Worm (Caenorhabditis elegans): Measurements from ENCODE around the gene wrt-4.

wrt-4 gene

DNA sequence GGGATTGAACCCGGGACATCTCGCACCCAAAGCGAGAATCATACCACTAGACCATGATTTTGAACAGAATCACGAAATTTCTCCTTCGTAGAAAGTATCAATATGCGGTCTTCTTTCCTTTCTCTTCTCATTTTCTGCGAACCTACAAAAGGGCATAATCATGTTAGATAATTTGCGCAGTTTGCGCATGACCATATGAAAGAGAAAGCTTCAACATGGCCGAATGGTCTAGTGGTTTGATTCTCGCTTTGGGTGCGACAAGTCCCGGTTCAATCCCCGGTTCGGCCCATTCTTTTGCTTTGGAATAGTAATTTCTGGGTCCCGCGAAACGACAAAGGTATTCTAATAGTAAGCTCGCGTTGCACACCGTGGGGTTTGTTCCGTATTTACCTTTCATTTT is 9.3 kb downstream of the wrt-4 start:
- no peak for TF ChIP-seq ama-1 (optimal IDR thresholded peaks at IDR 0.05)
- no peak for TF ChIP-seq ama-1 (GFP tag; optimal IDR thresholded peaks at IDR 0.05)
- peak; percentile 60 for TF ChIP-seq B0261.1 (tag; optimal IDR thresholded peaks at IDR 0.05)
- no peak for TF ChIP-seq die-1 (tag; optimal IDR thresholded peaks at IDR 0.05)
- peak; percentile 9 for TF ChIP-seq lin-40 (tag; optimal IDR thresholded peaks at IDR 0.05)
- TF ChIP-seq attf-6 (GFP tag; IDR thresholded peaks at IDR 0.05) = peak; percentile 41
- peak; percentile 14 for TF ChIP-seq ztf-26 (tag; optimal IDR thresholded peaks at IDR 0.05)
- TF ChIP-seq D2030.7 (GFP tag; IDR thresholded peaks at IDR 0.05) = peak; percentile 36; the same call in 1 of the 2 replicates
- TF ChIP-seq Y79H2A.3 (GFP tag; conservative IDR thresholded peaks at IDR 0.05) = no peak
- peak; percentile 80 for TF ChIP-seq tbp1 (GFP tag; optimal IDR thresholded peaks at IDR 0.05)
- TF ChIP-seq Y56A3A.18 (GFP tag; IDR thresholded peaks at IDR 0.05) = 0 out of 2 replicates have a peak, but pooled peaks have one; percentile 40
- TF ChIP-seq F55B11.4 (tag; optimal IDR thresholded peaks at IDR 0.05; ENCODE audit: borderline replicate concordance, insufficient read depth) = no peak
- TF ChIP-seq snpc-4 (GFP tag; optimal IDR thresholded peaks at IDR 0.05) = no peak
- peak in 2 of 4 experiments; percentile 11 to 54 for TF ChIP-seq snpc-4 (tag; optimal IDR thresholded peaks at IDR 0.05)
- TF ChIP-seq let-526 (GFP tag; IDR thresholded peaks at IDR 0.05) = no peak
- TF ChIP-seq attf-5 (GFP tag; optimal IDR thresholded peaks at IDR 0.05) = no peak
- 0 out of 2 replicates have a peak, but pooled peaks have one; percentile 17 for TF ChIP-seq mcd-1 (GFP tag; IDR thresholded peaks at IDR 0.05)
- TF ChIP-seq Y95B8A.8 (GFP tag; IDR thresholded peaks at IDR 0.05) = no peak
- TF ChIP-seq nfyb-1 (GFP tag; IDR thresholded peaks at IDR 0.05) = peak; percentile 72
- peak; percentile 56 for TF ChIP-seq ZK185.1 (tag; optimal IDR thresholded peaks at IDR 0.05; ENCODE audit: poor library complexity, severe bottlenecking)
- no peak for TF ChIP-seq cebp-2 (GFP tag; IDR thresholded peaks at IDR 0.05)
- no peak for TF ChIP-seq pbrm-1 (GFP tag; IDR thresholded peaks at IDR 0.05)
- TF ChIP-seq nhr-90 (tag; optimal IDR thresholded peaks at IDR 0.05) = no peak
- no peak for TF ChIP-seq somi-1 (GFP tag; optimal IDR thresholded peaks at IDR 0.05)
- no peak for TF ChIP-seq F57C9.4 (tag; optimal IDR thresholded peaks at IDR 0.05)
- TF ChIP-seq rpc-1 (optimal IDR thresholded peaks at IDR 0.05) = peak; percentile 61
- TF ChIP-seq rpc-1 (tag; optimal IDR thresholded peaks at IDR 0.05) = peak; percentile 69
- TF ChIP-seq snpc-1.3 (tag; optimal IDR thresholded peaks at IDR 0.05; ENCODE audit: insufficient read depth) = no peak
- TF ChIP-seq ceh-100 (GFP tag; IDR thresholded peaks at IDR 0.05) = 0 out of 2 replicates have a peak, but pooled peaks have one; percentile 10
- no peak for TF ChIP-seq mxl-1 (tag; optimal IDR thresholded peaks at IDR 0.05)
- TF ChIP-seq hmg-1.2 (GFP tag; IDR thresholded peaks at IDR 0.05) = peak; percentile 36
- TF ChIP-seq dpl-1 (GFP tag; optimal IDR thresholded peaks at IDR 0.05) = no peak
- TF ChIP-seq him-1 (tag; optimal IDR thresholded peaks at IDR 0.05) = no peak
- TF ChIP-seq egl-18 (GFP tag; IDR thresholded peaks at IDR 0.05) = no peak
- TF ChIP-seq ccch-3 (GFP tag; optimal IDR thresholded peaks at IDR 0.05) = no peak
- no peak for TF ChIP-seq atf-7 (tag; optimal IDR thresholded peaks at IDR 0.05)
- peak; percentile 10; the same call in 1 of the 2 replicates for TF ChIP-seq madf-8 (GFP tag; conservative IDR thresholded peaks at IDR 0.05)
- 0 out of 2 replicates have a peak, but pooled peaks have one; percentile 34 for TF ChIP-seq rcor-1 (GFP tag; IDR thresholded peaks at IDR 0.05)
- no peak for TF ChIP-seq dox-1 (GFP tag; IDR thresholded peaks at IDR 0.05)
- TF ChIP-seq ztf-28 (GFP tag; IDR thresholded peaks at IDR 0.05) = no peak
- TF ChIP-seq snpc-3.4 (tag; optimal IDR thresholded peaks at IDR 0.05) = no peak
- no peak for TF ChIP-seq F33H1.4 (GFP tag; IDR thresholded peaks at IDR 0.05)
- no peak for TF ChIP-seq lir-1 (GFP tag; conservative IDR thresholded peaks at IDR 0.05)
- TF ChIP-seq ztf-22 (GFP tag; optimal IDR thresholded peaks at IDR 0.05) = no peak
- no peak for TF ChIP-seq hrde-1 (tag; optimal IDR thresholded peaks at IDR 0.05; ENCODE audit: borderline replicate concordance)
- peak; percentile 35; the same call in 1 of the 2 replicates for TF ChIP-seq lin-26 (GFP tag; IDR thresholded peaks at IDR 0.05)
- TF ChIP-seq F52B5.7 (tag; optimal IDR thresholded peaks at IDR 0.05) = no peak
- TF ChIP-seq F57A8.1 (GFP tag; optimal IDR thresholded peaks at IDR 0.05) = no peak

Data from whole organism, young adult.